Worm (Caenorhabditis elegans) whole organism, L2 larva: ENCODE results near the gene K09C6.2.

Experiments used
- fos-1 ChIP-seq: fragments of 150-350 bp; optimal IDR thresholded peaks from 2 replicates; lab custom pipeline; 2014; ENCODE audit warnings: missing biosample characterization, missing genetic modification characterization
- lin-11 ChIP-seq: fragments of 150-350 bp; sonication (generic microtip); optimal IDR thresholded peaks from 2 replicates; lab custom pipeline; 2014; ENCODE audit warnings: missing biosample characterization, missing genetic modification characterization, inconsistent platforms, mixed read lengths
- lin-13 ChIP-seq: fragments of 150-350 bp; optimal IDR thresholded peaks from 2 replicates; lab custom pipeline; 2014; ENCODE audit warnings: missing biosample characterization, missing genetic modification reagents, missing genetic modification characterization
- ztf-4 ChIP-seq: fragments of 150-350 bp; optimal IDR thresholded peaks from 2 replicates; lab custom pipeline; 2014; ENCODE audit warnings: missing biosample characterization, missing genetic modification characterization

ce11 chrV:899087-899486, 42.4 kb downstream of the K09C6.2 start, which contains the start of gene nas-32:
- no peak for TF ChIP-seq lin-11 (tag; lab: Kevin White, UChicago)
- TF ChIP-seq ztf-4 (tag; lab: Kevin White, UChicago): no peak
- no peak for TF ChIP-seq lin-13 (GFP tag; lab: Kevin White, UChicago)
- no peak for TF ChIP-seq fos-1 (tag; lab: Kevin White, UChicago)
